Worm (Caenorhabditis elegans): ENCODE data around the gene sdz-36.

sdz-36 gene

DNA sequence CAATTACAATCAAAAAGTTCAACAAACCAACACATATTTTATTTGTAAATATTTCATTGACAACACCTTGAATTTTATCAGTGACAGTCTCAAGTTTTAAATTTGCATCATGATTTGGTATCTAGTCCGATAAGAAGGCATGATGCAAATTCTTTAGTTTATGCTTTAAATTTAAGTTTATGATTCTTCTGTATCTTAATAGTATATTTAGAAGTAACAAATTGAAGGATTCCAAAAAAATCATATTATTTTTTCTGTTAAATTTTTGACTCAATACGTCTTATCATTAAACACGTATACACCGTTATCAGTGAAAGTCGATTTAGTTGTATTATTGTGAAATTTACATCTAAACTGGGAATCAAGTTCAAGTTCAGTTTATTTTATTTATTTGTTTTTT, 39.5 kb upstream of the sdz-36 start, which contains the start of gene chca-1 (continued):
- TF ChIP-seq hlh-11 (tag; optimal IDR thresholded peaks at IDR 0.05) (peak; percentile 75), nhr-28 (tag; optimal IDR thresholded peaks at IDR 0.05) (peak; percentile 41), Y5F2A.4 (GFP tag; optimal IDR thresholded peaks at IDR 0.05) (no peak), egl-27 (tag; optimal IDR thresholded peaks at IDR 0.05) (no peak), lin-1 (GFP tag; IDR thresholded peaks at IDR 0.05) (peak; percentile 58; the same call in 1 of the 2 replicates), F44E2.7 (GFP tag; IDR thresholded peaks at IDR 0.05) (no peak), pqm-1 (tag; optimal IDR thresholded peaks at IDR 0.05) (peak; percentile 95), unc-39 (tag; optimal IDR thresholded peaks at IDR 0.05) (no peak), pha-4 (GFP tag; IDR thresholded peaks at IDR 0.05) (no peak), pha-4 (tag; optimal IDR thresholded peaks at IDR 0.05) (no peak), ztf-7 (tag; optimal IDR thresholded peaks at IDR 0.05) (peak; percentile 70), gei-8 (GFP tag; optimal IDR thresholded peaks at IDR 0.05) (no peak), madf-5 (GFP tag; IDR thresholded peaks at IDR 0.05) (no peak), unc-62 (GFP tag; optimal IDR thresholded peaks at IDR 0.05 in 1 of 2) (peak in 1 of 2 experiments; percentile 44), unc-62 (tag; optimal IDR thresholded peaks at IDR 0.05) (no peak), nhr-6 (tag; optimal IDR thresholded peaks at IDR 0.05) (peak; percentile 33), nhr-102 (tag; optimal IDR thresholded peaks at IDR 0.05) (peak; percentile 65), ces-1 (GFP tag; optimal IDR thresholded peaks at IDR 0.05) (no peak), daf-19 (GFP tag; conservative IDR thresholded peaks at IDR 0.05) (no peak), F26F4.8 (GFP tag; conservative IDR thresholded peaks at IDR 0.05) (no peak), mes-2 (tag; optimal IDR thresholded peaks at IDR 0.05; ENCODE audit: poor library complexity, severe bottlenecking) (no peak), daf-8 (GFP tag; IDR thresholded peaks at IDR 0.05) (no peak), lim-7 (GFP tag; IDR thresholded peaks at IDR 0.05) (no peak), ceh-32 (tag; optimal IDR thresholded peaks at IDR 0.05; ENCODE audit: poor library complexity) (no peak), php-3 (GFP tag; IDR thresholded peaks at IDR 0.05) (peak; percentile 81), Y48G9A.11 (GFP tag; IDR thresholded peaks at IDR 0.05) (no peak), madf-9 (GFP tag; conservative IDR thresholded peaks at IDR 0.05) (no peak), T20F7.1 (GFP tag; optimal IDR thresholded peaks at IDR 0.05) (peak; percentile 14), nhr-10 (tag; optimal IDR thresholded peaks at IDR 0.05) (peak; percentile 22), mdl-1 (tag; optimal IDR thresholded peaks at IDR 0.05) (peak in 1 of 2 experiments; percentile 16), mep-1 (tag; optimal IDR thresholded peaks at IDR 0.05) (peak; percentile 75), ceh-20 (GFP tag; IDR thresholded peaks at IDR 0.05) (0 out of 2 replicates have a peak, but pooled peaks have one; percentile 31), duxl-1 (tag; optimal IDR thresholded peaks at IDR 0.05; ENCODE audit: poor library complexity) (no peak), nhr-48 (tag; optimal IDR thresholded peaks at IDR 0.05) (peak; percentile 77), hlh-30 (tag; optimal IDR thresholded peaks at IDR 0.05; ENCODE audit: insufficient read depth) (peak; percentile 14), ceh-44 (GFP tag; IDR thresholded peaks at IDR 0.05) (no peak), lsy-2 (tag; optimal IDR thresholded peaks at IDR 0.05) (peak in 1 of 2 experiments; percentile 72)

DNA sequence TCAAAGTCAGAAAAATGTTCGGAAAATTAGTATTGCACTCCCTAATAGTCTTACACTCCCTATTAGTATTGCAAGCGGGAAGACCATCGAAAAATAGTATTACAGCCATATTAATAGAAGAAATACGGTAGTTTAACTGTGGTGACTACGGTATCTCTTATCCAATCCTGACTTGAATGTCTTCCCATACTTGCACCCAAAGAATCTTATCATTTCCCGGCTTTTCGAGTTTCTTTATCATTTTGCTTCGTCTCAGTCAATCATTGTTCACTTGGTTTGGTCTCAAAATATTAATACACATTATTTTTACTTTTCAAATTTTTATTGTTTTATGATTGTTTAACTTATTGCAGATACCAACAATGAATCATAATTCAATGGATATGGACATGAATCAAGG, 37.6 kb upstream of the sdz-36 start, which contains the start of gene F58G6.3:
Gene F58G6.3, plus strand, starts transcription at position 352 of the 400 bp plus-strand sequence.
- TF ChIP-seq nhr-77 (tag; optimal IDR thresholded peaks at IDR 0.05) (no peak), daf-16 (GFP tag; optimal IDR thresholded peaks at IDR 0.05) (no peak), daf-16 (tag; optimal IDR thresholded peaks at IDR 0.05) (peak; percentile 29), nhr-111 (GFP tag; optimal IDR thresholded peaks at IDR 0.05) (no peak), F49E8.2 (tag; optimal IDR thresholded peaks at IDR 0.05; ENCODE audit: borderline replicate concordance) (no peak), ceh-20 (GFP tag; IDR thresholded peaks at IDR 0.05) (no peak), zip-2 (tag; optimal IDR thresholded peaks at IDR 0.05) (no peak), Y5F2A.4 (GFP tag; optimal IDR thresholded peaks at IDR 0.05) (no peak), skn-1 (tag; optimal IDR thresholded peaks at IDR 0.05) (no peak), mdl-1 (tag; optimal IDR thresholded peaks at IDR 0.05) (no peak), dve-1 (tag; optimal IDR thresholded peaks at IDR 0.05; ENCODE audit: insufficient read depth) (peak; percentile 20), arid-1 (GFP tag; conservative IDR thresholded peaks at IDR 0.05) (no peak), ctbp-1 (GFP tag; IDR thresholded peaks at IDR 0.05) (no peak), mxl-2 (GFP tag; conservative IDR thresholded peaks at IDR 0.05) (no peak), nhr-11 (tag; optimal IDR thresholded peaks at IDR 0.05) (no peak), rbr-2 (tag; optimal IDR thresholded peaks at IDR 0.05) (no peak), lsy-2 (tag; optimal IDR thresholded peaks at IDR 0.05) (peak in 1 of 2 experiments; percentile 64), pqm-1 (tag; optimal IDR thresholded peaks at IDR 0.05) (peak; percentile 5), F44E2.7 (GFP tag; IDR thresholded peaks at IDR 0.05) (no peak), php-3 (GFP tag; IDR thresholded peaks at IDR 0.05) (no peak), unc-62 (GFP tag; optimal IDR thresholded peaks at IDR 0.05 in 1 of 2) (no peak), unc-62 (tag; optimal IDR thresholded peaks at IDR 0.05) (no peak), spr-3 (GFP tag; optimal IDR thresholded peaks at IDR 0.05) (no peak)

All from whole organism, L4 larva.